Worm (Caenorhabditis elegans) whole organism, young adult: ENCODE data around the gene hog-1.

ENCODE experiments used
- F23B12.7 ChIP-seq: sonication (generic microtip); optimal IDR thresholded peaks from 2 replicates; lab custom pipeline; 2017; ENCODE audit warnings: missing genetic modification characterization, mild to moderate bottlenecking, missing compliant biosample characterization, antibody characterized with exemption, moderate library complexity; ENCODE audit not compliant: insufficient read depth
- F37B4.10 ChIP-seq: fragments of 200-800 bp; sonication (Bioruptor generic); IDR thresholded peaks from 2 replicates; pipeline ENCODE4 v1.3.6; 2022; ENCODE audit warnings: missing genetic modification characterization, missing compliant biosample characterization
- K11D2.4 ChIP-seq: fragments of 200-800 bp; sonication (Bioruptor generic); IDR thresholded peaks from 2 replicates; pipeline ENCODE4 v1.3.6; 2022; ENCODE audit warnings: missing genetic modification reagents, missing genetic modification characterization, missing compliant biosample characterization
- K12H6.12 ChIP-seq: fragments of 200-800 bp; sonication (Bioruptor generic); optimal IDR thresholded peaks from 2 replicates; lab custom pipeline; 2018; ENCODE audit warnings: mild to moderate bottlenecking, missing genetic modification characterization, missing compliant biosample characterization
- T26A5.8 ChIP-seq: sonication (generic microtip); optimal IDR thresholded peaks from 2 replicates; lab custom pipeline; 2016; ENCODE audit warnings: missing genetic modification characterization, missing compliant biosample characterization
- Y56A3A.18 ChIP-seq: fragments of 200-800 bp; sonication (Bioruptor generic); IDR thresholded peaks from 2 replicates; pipeline ENCODE4 v1.3.6; 2022; ENCODE audit warnings: missing genetic modification reagents, missing genetic modification characterization, missing compliant biosample characterization
- Y79H2A.3 ChIP-seq: fragments of 200-800 bp; sonication (Bioruptor generic); conservative IDR thresholded peaks from 2 replicates; pipeline ENCODE4 v1.3.6; 2022; ENCODE audit warnings: missing genetic modification reagents, missing genetic modification characterization, missing compliant biosample characterization
- ama-1 ChIP-seq, 3 experiments: fragments of 150-350 bp in 1 of 3; sonication (generic microtip) in 2 of 3; optimal IDR thresholded peaks; 2 replicates each; lab custom pipeline; 2014 to 2018; ENCODE audit warnings: missing biosample characterization in 2 of 3, missing genetic modification characterization in 2 of 3, missing genetic modification reagents in 2 of 3
- aptf-3 ChIP-seq: fragments of 200-800 bp; sonication (Bioruptor generic); IDR thresholded peaks from 2 replicates; pipeline ENCODE4 v1.3.6; 2022; ENCODE audit warnings: missing genetic modification characterization, missing compliant biosample characterization
- attf-5 ChIP-seq: fragments of 200-800 bp; sonication (Bioruptor generic); optimal IDR thresholded peaks from 2 replicates; lab custom pipeline; 2018; ENCODE audit warnings: mild to moderate bottlenecking, missing genetic modification characterization, missing compliant biosample characterization
- bed-1 ChIP-seq: fragments of 200-800 bp; sonication (Bioruptor generic); IDR thresholded peaks from 2 replicates; pipeline ENCODE4 v1.3.6; 2022; ENCODE audit warnings: missing genetic modification reagents, missing genetic modification characterization, missing compliant biosample characterization
- ceh-100 ChIP-seq: fragments of 200-800 bp; sonication (Bioruptor generic); IDR thresholded peaks from 2 replicates; pipeline ENCODE4 v1.3.6; 2022; ENCODE audit warnings: missing genetic modification reagents, missing genetic modification characterization, missing compliant biosample characterization
- chd-7 ChIP-seq: sonication (generic microtip); optimal IDR thresholded peaks from 2 replicates; lab custom pipeline; 2016; ENCODE audit warnings: mild to moderate bottlenecking, missing genetic modification characterization, moderate library complexity, missing compliant biosample characterization
- egl-18 ChIP-seq: fragments of 200-800 bp; sonication (Bioruptor generic); IDR thresholded peaks from 2 replicates; pipeline ENCODE4 v1.3.6; 2022; ENCODE audit warnings: missing genetic modification reagents, missing genetic modification characterization, missing compliant biosample characterization
- ekl-4 ChIP-seq: fragments of 200-800 bp; sonication (Bioruptor generic); IDR thresholded peaks from 2 replicates; pipeline ENCODE4 v1.3.6; 2022; ENCODE audit warnings: missing genetic modification reagents, missing genetic modification characterization, missing compliant biosample characterization
- hmg-1.2 ChIP-seq: fragments of 200-800 bp; sonication (Bioruptor generic); IDR thresholded peaks from 2 replicates; pipeline ENCODE4 v1.3.6; 2022; ENCODE audit warnings: missing genetic modification reagents, missing genetic modification characterization, missing compliant biosample characterization
- hmg-20 ChIP-seq: fragments of 200-800 bp; sonication (Bioruptor generic); IDR thresholded peaks from 2 replicates; pipeline ENCODE4 v1.3.6; 2022; ENCODE audit warnings: missing genetic modification reagents, missing genetic modification characterization, missing compliant biosample characterization
- lag-1 ChIP-seq: fragments of 200-800 bp; sonication (Bioruptor generic); IDR thresholded peaks from 2 replicates; pipeline ENCODE4 v1.3.6; 2022; ENCODE audit warnings: missing genetic modification reagents, missing genetic modification characterization, missing compliant biosample characterization
- let-526 ChIP-seq: fragments of 200-800 bp; sonication (Bioruptor generic); IDR thresholded peaks from 2 replicates; pipeline ENCODE4 v1.3.6; 2022; ENCODE audit warnings: missing genetic modification reagents, missing genetic modification characterization, missing compliant biosample characterization
- let-607 ChIP-seq, 2 experiments: fragments of 200-800 bp in 1 of 2; sonication (Bioruptor generic) in 1 of 2; sonication (generic microtip) in 1 of 2; optimal IDR thresholded peaks; 2 replicates each; lab custom pipeline; 2016 to 2018; ENCODE audit warnings: mild to moderate bottlenecking in 2 of 2, missing compliant biosample characterization in 2 of 2, missing genetic modification characterization in 2 of 2, moderate library complexity in 2 of 2, missing genotype in 1 of 2
- lin-26 ChIP-seq: fragments of 200-800 bp; sonication (Bioruptor generic); IDR thresholded peaks from 2 replicates; pipeline ENCODE4 v1.3.6; 2022; ENCODE audit warnings: missing genetic modification reagents, missing genetic modification characterization, missing compliant biosample characterization
- lin-40 ChIP-seq: sonication (generic microtip); optimal IDR thresholded peaks from 2 replicates; lab custom pipeline; 2016; ENCODE audit warnings: missing genetic modification characterization, mild to moderate bottlenecking, missing compliant biosample characterization, missing genotype, missing genetic modification reagents
- lin-54 ChIP-seq: fragments of 200-800 bp; sonication (Bioruptor generic); optimal IDR thresholded peaks from 2 replicates; lab custom pipeline; 2018; ENCODE audit warnings: mild to moderate bottlenecking, missing genetic modification characterization, missing compliant biosample characterization
- lsy-27 ChIP-seq: sonication (generic microtip); optimal IDR thresholded peaks from 2 replicates; lab custom pipeline; 2017; ENCODE audit warnings: missing genetic modification characterization, mild to moderate bottlenecking, missing compliant biosample characterization, antibody characterized with exemption, missing genotype, borderline replicate concordance; ENCODE audit not compliant: insufficient read depth
- mcd-1 ChIP-seq: fragments of 200-800 bp; sonication (Bioruptor generic); IDR thresholded peaks from 2 replicates; pipeline ENCODE4 v1.3.6; 2022; ENCODE audit warnings: missing genetic modification reagents, missing genetic modification characterization, missing compliant biosample characterization
- mel-28 ChIP-seq: sonication (generic microtip); optimal IDR thresholded peaks from 2 replicates; lab custom pipeline; 2016; ENCODE audit warnings: borderline replicate concordance, mild to moderate bottlenecking, missing genetic modification characterization, missing compliant biosample characterization
- nhr-179 ChIP-seq: sonication (generic microtip); optimal IDR thresholded peaks from 2 replicates; lab custom pipeline; 2016; ENCODE audit warnings: mild to moderate bottlenecking, missing genetic modification characterization, missing compliant biosample characterization
- rcor-1 ChIP-seq: fragments of 200-800 bp; sonication (Bioruptor generic); IDR thresholded peaks from 2 replicates; pipeline ENCODE4 v1.3.6; 2022; ENCODE audit warnings: missing genetic modification reagents, missing genetic modification characterization, missing compliant biosample characterization
- repo-1 ChIP-seq: sonication (generic microtip); optimal IDR thresholded peaks from 2 replicates; lab custom pipeline; 2017; ENCODE audit warnings: mild to moderate bottlenecking, missing genetic modification characterization, missing compliant biosample characterization
- snpc-1.3 ChIP-seq: sonication (generic microtip); optimal IDR thresholded peaks from 2 replicates; lab custom pipeline; 2017; ENCODE audit warnings: missing genetic modification characterization, mild to moderate bottlenecking, missing compliant biosample characterization, antibody characterized with exemption, moderate library complexity, missing genotype, missing genetic modification reagents; ENCODE audit not compliant: insufficient read depth
- snpc-3.4 ChIP-seq: sonication (generic microtip); optimal IDR thresholded peaks from 2 replicates; lab custom pipeline; 2017; ENCODE audit warnings: missing genetic modification characterization, mild to moderate bottlenecking, missing compliant biosample characterization, antibody characterized with exemption, moderate library complexity, missing genotype, missing genetic modification reagents
- snpc-4 ChIP-seq, 5 experiments: fragments of 150-350 bp in 1 of 5; sonication (generic microtip) in 4 of 5; optimal IDR thresholded peaks; 2 replicates each; lab custom pipeline; 2014 to 2018; ENCODE audit warnings: missing genetic modification characterization in 5 of 5, missing biosample characterization in 3 of 5, antibody characterized with exemption in 2 of 5, mild to moderate bottlenecking in 2 of 5, missing compliant biosample characterization in 2 of 5, missing genotype in 2 of 5, moderate library complexity in 2 of 5, missing genetic modification reagents in 1 of 5
- somi-1 ChIP-seq: fragments of 200-800 bp; sonication (Bioruptor generic); optimal IDR thresholded peaks from 2 replicates; lab custom pipeline; 2018; ENCODE audit warnings: mild to moderate bottlenecking, missing genetic modification characterization, missing compliant biosample characterization
- tbp1 ChIP-seq: fragments of 200-800 bp; sonication (Bioruptor generic); optimal IDR thresholded peaks from 2 replicates; lab custom pipeline; 2018; ENCODE audit warnings: mild to moderate bottlenecking, missing genetic modification characterization, missing compliant biosample characterization
- xnd-1 ChIP-seq: sonication (generic microtip); optimal IDR thresholded peaks from 2 replicates; lab custom pipeline; 2016; ENCODE audit warnings: missing genotype, missing genetic modification reagents, missing genetic modification characterization, missing compliant biosample characterization
- zfh-2 ChIP-seq: fragments of 200-800 bp; sonication (Bioruptor generic); conservative IDR thresholded peaks from 2 replicates; pipeline ENCODE4 v1.3.6; 2022; ENCODE audit warnings: missing genetic modification reagents, missing genetic modification characterization, missing compliant biosample characterization
- zim-3 ChIP-seq: sonication (generic microtip); optimal IDR thresholded peaks from 2 replicates; lab custom pipeline; 2017; ENCODE audit warnings: mild to moderate bottlenecking, missing genetic modification characterization, moderate library complexity, missing compliant biosample characterization
- ztf-26 ChIP-seq: sonication (generic microtip); optimal IDR thresholded peaks from 2 replicates; lab custom pipeline; 2017; ENCODE audit warnings: missing genetic modification characterization, missing compliant biosample characterization

hog-1 gene

DNA sequence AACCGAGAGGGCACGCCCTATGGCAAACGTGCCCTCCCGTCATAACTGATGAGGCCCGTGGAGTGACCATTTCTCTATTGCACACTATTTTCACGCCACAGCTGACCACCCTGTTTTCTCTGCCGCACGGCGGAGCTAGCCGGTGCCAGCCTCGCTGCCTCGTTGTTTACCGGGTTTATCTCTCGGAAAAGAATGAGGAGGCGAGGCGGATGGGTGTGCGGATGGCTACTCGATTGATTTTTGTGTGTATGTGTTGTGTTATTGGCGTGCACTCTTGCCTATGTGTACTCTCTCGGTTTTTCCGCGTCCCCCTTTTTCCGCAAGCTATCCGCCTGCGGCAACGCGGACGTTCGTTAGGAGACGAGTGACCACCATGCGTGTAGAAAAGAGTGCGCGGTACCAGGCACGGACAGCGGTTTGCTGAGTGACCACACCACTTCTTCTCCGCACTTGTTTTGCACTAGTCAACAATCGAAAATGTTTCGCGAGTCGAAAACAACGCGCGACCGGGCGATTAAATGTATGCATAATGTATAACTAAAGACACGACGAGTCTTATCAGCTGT is 42.0 kb downstream of the hog-1 start:
- TF ChIP-seq K11D2.4 (GFP tag; lab: Robert Waterston, UW) (no peak), egl-18 (GFP tag; lab: Robert Waterston, UW) (0 out of 2 replicates have a peak, but pooled peaks have one; percentile 25), zfh-2 (peak; percentile 93), zim-3 (tag; lab: Kevin White, UChicago) (peak; percentile 46), Y56A3A.18 (no peak), let-526 (GFP tag; lab: Robert Waterston, UW) (0 out of 2 replicates have a peak, but pooled peaks have one; percentile 15), tbp1 (GFP tag; lab: Kevin White, UChicago) (no peak), xnd-1 (no peak), snpc-1.3 (tag; lab: Kevin White, UChicago) (no peak), snpc-4 (GFP tag; optimal IDR thresholded peaks at IDR 0.05; lab: Kevin White, UChicago) (no peak), snpc-4 (tag; optimal IDR thresholded peaks at IDR 0.05; lab: Kevin White, UChicago) (no peak), Y79H2A.3 (no peak), ekl-4 (GFP tag; lab: Robert Waterston, UW) (no peak), mcd-1 (GFP tag; lab: Robert Waterston, UW) (no peak; the same call in 1 of the 2 replicates), chd-7 (peak; percentile 42), K12H6.12 (peak; percentile 67), attf-5 (GFP tag; lab: Kevin White, UChicago) (peak; percentile 8), lag-1 (GFP tag; lab: Robert Waterston, UW) (no peak), T26A5.8 (no peak), hmg-20 (GFP tag; lab: Robert Waterston, UW) (no peak), lin-26 (GFP tag; lab: Robert Waterston, UW) (no peak), nhr-179 (tag; lab: Kevin White, UChicago) (no peak), F37B4.10 (GFP tag; lab: Robert Waterston, UW) (0 out of 2 replicates have a peak, but pooled peaks have one; percentile 79), somi-1 (GFP tag; lab: Kevin White, UChicago) (peak; percentile 31), hmg-1.2 (peak; percentile 39; the same call in 1 of the 2 replicates), lin-40 (peak; percentile 17), rcor-1 (0 out of 2 replicates have a peak, but pooled peaks have one; percentile 6), ztf-26 (tag; lab: Kevin White, UChicago) (no peak), bed-1 (GFP tag; lab: Robert Waterston, UW) (no peak)
- TF ChIP-seq, all 124 proteins: peak for 12

- no peak for TF ChIP-seq ceh-100
- no peak for TF ChIP-seq xnd-1
- TF ChIP-seq let-607 (tag; optimal IDR thresholded peaks at IDR 0.05; lab: Kevin White, UChicago), result no peak
- no peak for TF ChIP-seq aptf-3 (GFP tag; lab: Robert Waterston, UW)
- TF ChIP-seq F23B12.7 (tag; lab: Kevin White, UChicago), result no peak
- no peak for TF ChIP-seq mel-28 (tag; lab: Kevin White, UChicago)
- TF ChIP-seq repo-1, result no peak
- TF ChIP-seq lin-40, result no peak
- TF ChIP-seq lin-54, result no peak
- TF ChIP-seq ama-1 (optimal IDR thresholded peaks at IDR 0.05; lab: Kevin White, UChicago), result no peak
- no peak for TF ChIP-seq ama-1 (GFP tag; optimal IDR thresholded peaks at IDR 0.05; lab: Kevin White, UChicago)
- no peak for TF ChIP-seq lsy-27 (tag; lab: Kevin White, UChicago)
- no peak for TF ChIP-seq snpc-3.4 (tag; lab: Kevin White, UChicago)
These were observed 43.4 kb downstream of the hog-1 start for ce11 chrX:5810677-5811076.
